Worm (Caenorhabditis elegans): Measurements from ENCODE around the gene his-32.

ce11 chrIV:8294650-8295049 is 39.5 kb upstream of the his-32 start, which contains the start of gene tbce-1:
- TF ChIP-seq klf-2 (GFP tag; conservative IDR thresholded peaks at IDR 0.05) (no peak), ztf-23 (GFP tag; IDR thresholded peaks at IDR 0.05) (no peak), ref-1 (GFP tag; conservative IDR thresholded peaks at IDR 0.05) (no peak), flt-1 (GFP tag; IDR thresholded peaks at IDR 0.05) (no peak), cog-1 (tag; optimal IDR thresholded peaks at IDR 0.05) (no peak), tab-1 (GFP tag; IDR thresholded peaks at IDR 0.05) (no peak)
